Worm (Caenorhabditis elegans) whole organism, L3 larva: ENCODE measurements around the gene sel-5.

Experiments
- R02D3.7 ChIP-seq: fragments of 150-350 bp; optimal IDR thresholded peaks from 2 replicates; lab custom pipeline; 2014; ENCODE audit warnings: missing biosample characterization, missing genetic modification characterization
- ZK546.5 ChIP-seq: sonication (generic microtip); optimal IDR thresholded peaks from 2 replicates; lab custom pipeline; 2017; ENCODE audit warnings: missing biosample characterization, missing genetic modification characterization
- aly-2 ChIP-seq: fragments of 150-350 bp; optimal IDR thresholded peaks from 2 replicates; lab custom pipeline; 2014; ENCODE audit warnings: missing biosample characterization, missing genetic modification characterization
- ama-1 ChIP-seq: fragments of 150-350 bp; optimal IDR thresholded peaks from 2 replicates; lab custom pipeline; 2018
- ceh-16 ChIP-seq: sonication (generic microtip); optimal IDR thresholded peaks from 2 replicates; lab custom pipeline; 2017; ENCODE audit warnings: missing biosample characterization, missing genetic modification characterization
- ceh-28 ChIP-seq: fragments of 150-350 bp; optimal IDR thresholded peaks from 2 replicates; lab custom pipeline; 2014; ENCODE audit warnings: missing biosample characterization, missing genetic modification reagents, missing genetic modification characterization
- ceh-82 ChIP-seq: fragments of 150-350 bp; optimal IDR thresholded peaks from 2 replicates; lab custom pipeline; 2014; ENCODE audit warnings: missing biosample characterization, missing genetic modification characterization
- ceh-9 ChIP-seq: sonication (generic microtip); optimal IDR thresholded peaks from 2 replicates; lab custom pipeline; 2018; ENCODE audit warnings: missing biosample characterization, missing genetic modification characterization
- daf-12 ChIP-seq: fragments of 150-350 bp; optimal IDR thresholded peaks from 2 replicates; lab custom pipeline; 2014; ENCODE audit warnings: missing biosample characterization, missing genetic modification reagents, missing genetic modification characterization
- egl-5 ChIP-seq: fragments of 150-350 bp; optimal IDR thresholded peaks from 2 replicates; lab custom pipeline; 2017; ENCODE audit warnings: missing biosample characterization, missing genetic modification reagents, missing genetic modification characterization, inconsistent platforms
- elt-2 ChIP-seq: sonication (generic microtip); optimal IDR thresholded peaks from 2 replicates; lab custom pipeline; 2016; ENCODE audit warnings: missing genetic modification reagents, mild to moderate bottlenecking, missing genetic modification characterization, missing compliant biosample characterization
- elt-3 ChIP-seq, 3 experiments: fragments of 150-350 bp in 1 of 3; sonication (generic microtip) in 2 of 3; optimal IDR thresholded peaks; 2 replicates in 2 of 3; 4 replicates in 1 of 3; lab custom pipeline; 2014 to 2017; ENCODE audit warnings: missing biosample characterization in 3 of 3, missing genetic modification characterization in 3 of 3
- eor-1 ChIP-seq, 2 experiments: fragments of 150-350 bp; optimal IDR thresholded peaks; 2 replicates each; lab custom pipeline; 2014 to 2018; ENCODE audit warnings: missing biosample characterization in 2 of 2, missing genetic modification characterization in 2 of 2
- fkh-10 ChIP-seq: sonication (generic microtip); optimal IDR thresholded peaks from 2 replicates; lab custom pipeline; 2017; ENCODE audit warnings: missing biosample characterization, missing genetic modification reagents, missing genetic modification characterization
- fkh-2 ChIP-seq: fragments of 150-350 bp; optimal IDR thresholded peaks from 2 replicates; lab custom pipeline; 2014; ENCODE audit warnings: missing biosample characterization, missing genetic modification reagents, missing genetic modification characterization
- fos-1 ChIP-seq: fragments of 150-350 bp; optimal IDR thresholded peaks from 2 replicates; lab custom pipeline; 2014; ENCODE audit warnings: missing biosample characterization, missing genetic modification characterization
- hmg-11 ChIP-seq: sonication (generic microtip); optimal IDR thresholded peaks from 2 replicates; lab custom pipeline; 2016; ENCODE audit warnings: missing genetic modification characterization, missing compliant biosample characterization
- jun-1 ChIP-seq: fragments of 150-350 bp; optimal IDR thresholded peaks from 2 replicates; lab custom pipeline; 2014; ENCODE audit warnings: missing biosample characterization, missing genetic modification reagents, missing genetic modification characterization
- lin-15B ChIP-seq: fragments of 150-350 bp; optimal IDR thresholded peaks from 2 replicates; lab custom pipeline; 2014; ENCODE audit warnings: missing biosample characterization, missing genetic modification characterization
- lin-39 ChIP-seq: fragments of 150-350 bp; optimal IDR thresholded peaks from 2 replicates; lab custom pipeline; 2018; ENCODE audit warnings: missing biosample characterization, missing genetic modification reagents, missing genetic modification characterization
- lsy-12 ChIP-seq: sonication (generic microtip); optimal IDR thresholded peaks from 2 replicates; lab custom pipeline; 2016; ENCODE audit warnings: mild to moderate bottlenecking, missing genetic modification characterization, missing compliant biosample characterization
- mdl-1 ChIP-seq: fragments of 150-350 bp; optimal IDR thresholded peaks from 2 replicates; lab custom pipeline; 2014; ENCODE audit warnings: missing biosample characterization, missing genetic modification characterization
- mml-1 ChIP-seq: fragments of 150-350 bp; sonication (generic microtip); optimal IDR thresholded peaks from 3 replicates; lab custom pipeline; 2014; ENCODE audit warnings: missing biosample characterization, missing genetic modification characterization
- nfya-1 ChIP-seq: sonication (generic microtip); optimal IDR thresholded peaks from 2 replicates; lab custom pipeline; 2017; ENCODE audit warnings: missing genetic modification characterization, mild to moderate bottlenecking, missing compliant biosample characterization, antibody characterized with exemption, moderate library complexity; ENCODE audit not compliant: insufficient read depth
- nhr-11 ChIP-seq: fragments of 150-350 bp; optimal IDR thresholded peaks from 2 replicates; lab custom pipeline; 2014; ENCODE audit warnings: missing biosample characterization, missing genetic modification characterization
- nhr-12 ChIP-seq: fragments of 150-350 bp; optimal IDR thresholded peaks from 2 replicates; lab custom pipeline; 2014; ENCODE audit warnings: missing biosample characterization, missing genetic modification characterization
- nhr-23 ChIP-seq: fragments of 150-350 bp; optimal IDR thresholded peaks from 2 replicates; lab custom pipeline; 2014; ENCODE audit warnings: missing biosample characterization, missing genetic modification reagents, missing genetic modification characterization
- nhr-237 ChIP-seq: fragments of 150-350 bp; optimal IDR thresholded peaks from 2 replicates; lab custom pipeline; 2014; ENCODE audit warnings: missing biosample characterization, missing genetic modification characterization
- nhr-25 ChIP-seq: sonication (generic microtip); optimal IDR thresholded peaks from 2 replicates; lab custom pipeline; 2017; ENCODE audit warnings: missing biosample characterization, missing genetic modification characterization
- nhr-28 ChIP-seq: fragments of 150-350 bp; optimal IDR thresholded peaks from 2 replicates; lab custom pipeline; 2014; ENCODE audit warnings: missing biosample characterization, missing genetic modification characterization
- nhr-43 ChIP-seq: sonication (generic microtip); optimal IDR thresholded peaks from 2 replicates; lab custom pipeline; 2016; ENCODE audit warnings: mild to moderate bottlenecking, missing genetic modification characterization, missing compliant biosample characterization; ENCODE audit not compliant: poor library complexity, severe bottlenecking
- nhr-67 ChIP-seq: fragments of 150-350 bp; optimal IDR thresholded peaks from 2 replicates; lab custom pipeline; 2014; ENCODE audit warnings: missing biosample characterization, missing genetic modification characterization
- nhr-76 ChIP-seq: fragments of 150-350 bp; sonication (generic microtip); optimal IDR thresholded peaks from 5 replicates; lab custom pipeline; 2014; ENCODE audit warnings: missing biosample characterization, missing genetic modification characterization
- nhr-77 ChIP-seq: fragments of 150-350 bp; optimal IDR thresholded peaks from 2 replicates; lab custom pipeline; 2014; ENCODE audit warnings: missing biosample characterization, missing genetic modification characterization
- pha-4 ChIP-seq: fragments of 150-350 bp; optimal IDR thresholded peaks from 2 replicates; lab custom pipeline; 2014; ENCODE audit warnings: missing biosample characterization, missing genetic modification reagents, missing genetic modification characterization
- pqm-1 ChIP-seq: fragments of 150-350 bp; optimal IDR thresholded peaks from 2 replicates; lab custom pipeline; 2017; ENCODE audit warnings: missing biosample characterization, missing genetic modification characterization, inconsistent platforms
- sea-2 ChIP-seq: fragments of 150-350 bp; sonication (generic microtip); optimal IDR thresholded peaks from 4 replicates; lab custom pipeline; 2014; ENCODE audit warnings: missing biosample characterization, missing genetic modification reagents, missing genetic modification characterization
- skn-1 ChIP-seq: fragments of 150-350 bp; optimal IDR thresholded peaks from 2 replicates; lab custom pipeline; 2014; ENCODE audit warnings: missing biosample characterization, missing genetic modification characterization
- tbx-2 ChIP-seq: sonication (generic microtip); optimal IDR thresholded peaks from 2 replicates; lab custom pipeline; 2016; ENCODE audit warnings: mild to moderate bottlenecking, missing genetic modification characterization, missing compliant biosample characterization
- unc-62 ChIP-seq: fragments of 150-350 bp; sonication (generic microtip); optimal IDR thresholded peaks from 4 replicates; lab custom pipeline; 2014; ENCODE audit warnings: missing biosample characterization, missing genetic modification reagents, missing genetic modification characterization
- zag-1 ChIP-seq: fragments of 150-350 bp; optimal IDR thresholded peaks from 2 replicates; lab custom pipeline; 2014; ENCODE audit warnings: missing biosample characterization, missing genetic modification characterization
- ztf-11 ChIP-seq: fragments of 150-350 bp; optimal IDR thresholded peaks from 2 replicates; lab custom pipeline; 2014; ENCODE audit warnings: missing biosample characterization, missing genetic modification characterization
- ztf-4 ChIP-seq: fragments of 150-350 bp; optimal IDR thresholded peaks from 2 replicates; lab custom pipeline; 2014; ENCODE audit warnings: missing biosample characterization, missing genetic modification characterization

sel-5 gene

ce11 chrIII:4593098-4593697 is 15.0 kb upstream of the sel-5 start, which contains the start of gene erh-2:
TSS of gene erh-2 (plus strand) at chrIII:4593231.
- no peak for TF ChIP-seq mdl-1
- TF ChIP-seq skn-1 (tag; lab: Kevin White, UChicago) = no peak
- no peak for TF ChIP-seq nhr-43 (tag; lab: Kevin White, UChicago)
- no peak for TF ChIP-seq nhr-11
- no peak for TF ChIP-seq daf-12 (tag; lab: Kevin White, UChicago)
- TF ChIP-seq ceh-82 (tag; lab: Kevin White, UChicago) = no peak
- TF ChIP-seq mml-1 (tag; lab: Kevin White, UChicago) = no peak
- no peak for TF ChIP-seq R02D3.7 (tag; lab: Kevin White, UChicago)
- TF ChIP-seq nhr-237 (tag; lab: Kevin White, UChicago) = no peak
- TF ChIP-seq nhr-12 = no peak
- no peak for TF ChIP-seq zag-1
- TF ChIP-seq fkh-2 (tag; lab: Kevin White, UChicago) = no peak
- no peak for TF ChIP-seq tbx-2 (tag; lab: Kevin White, UChicago)
- TF ChIP-seq pha-4 (tag; lab: Kevin White, UChicago) = no peak
- no peak for TF ChIP-seq ama-1 (lab: Kevin White, UChicago)
- no peak for TF ChIP-seq nfya-1
- TF ChIP-seq fos-1 (tag; lab: Kevin White, UChicago) = no peak

DNA sequence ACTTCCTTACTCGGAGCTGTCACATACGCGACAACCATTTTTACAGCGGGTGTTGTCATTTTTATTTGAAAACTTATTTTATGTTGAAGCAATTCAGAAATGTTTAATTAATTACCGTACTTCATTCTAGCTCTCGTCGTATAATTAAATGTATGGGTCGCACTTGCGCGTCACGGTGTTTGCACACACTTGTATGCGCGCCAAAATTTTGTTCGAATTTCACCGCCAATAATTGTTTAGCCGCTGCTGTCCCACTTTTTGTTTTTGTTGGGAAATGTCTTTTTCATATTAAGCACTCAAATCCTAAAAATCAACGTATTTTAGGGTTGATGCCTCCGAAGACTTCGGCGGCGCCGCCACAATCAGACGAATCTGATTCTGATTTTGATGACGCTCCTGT is 8.9 kb upstream of the sel-5 start, which contains the start of the genes F35G12.7 and smc-4:
Gene F35G12.7 (minus strand): TSS at position 154 of the 400 bp plus-strand sequence.
Gene smc-4 (plus strand): TSS at position 325 of the 400 bp plus-strand sequence.
- TF ChIP-seq ceh-82 (tag; lab: Kevin White, UChicago) = no peak
- TF ChIP-seq ceh-28 (tag; lab: Kevin White, UChicago) = peak; percentile 9
- no peak for TF ChIP-seq nhr-76 (tag; lab: Kevin White, UChicago)
- TF ChIP-seq nhr-23 = peak; percentile 73
- no peak for TF ChIP-seq lsy-12 (tag; lab: Kevin White, UChicago)
- TF ChIP-seq ztf-11 (tag; lab: Kevin White, UChicago) = no peak
- no peak for TF ChIP-seq sea-2 (GFP tag; lab: Kevin White, UChicago)
- peak; percentile 73 for TF ChIP-seq pha-4 (tag; lab: Kevin White, UChicago)
- no peak for TF ChIP-seq eor-1 (tag; optimal IDR thresholded peaks at IDR 0.05; lab: Kevin White, UChicago)
- peak; percentile 90 for TF ChIP-seq nfya-1
- no peak for TF ChIP-seq aly-2 (tag; lab: Kevin White, UChicago)
- TF ChIP-seq elt-3 (tag; optimal IDR thresholded peaks at IDR 0.05; lab: Kevin White, UChicago) = no peak
- TF ChIP-seq pqm-1 (tag; lab: Kevin White, UChicago) = no peak
- TF ChIP-seq nhr-43 (tag; lab: Kevin White, UChicago) = no peak
- no peak for TF ChIP-seq lin-39 (tag; lab: Kevin White, UChicago)
- no peak for TF ChIP-seq ztf-4
- TF ChIP-seq ceh-16 (tag; lab: Kevin White, UChicago) = no peak
- no peak for TF ChIP-seq ZK546.5 (tag; lab: Kevin White, UChicago)
- peak; percentile 25 for TF ChIP-seq elt-2
- TF ChIP-seq nhr-11 = no peak
- no peak for TF ChIP-seq R02D3.7 (tag; lab: Kevin White, UChicago)
- TF ChIP-seq zag-1 = no peak
- no peak for TF ChIP-seq nhr-28 (tag; lab: Kevin White, UChicago)
- TF ChIP-seq unc-62 = no peak
- TF ChIP-seq nhr-77 = no peak
- no peak for TF ChIP-seq nhr-67 (tag; lab: Kevin White, UChicago)
- no peak for TF ChIP-seq fos-1 (tag; lab: Kevin White, UChicago)
- no peak for TF ChIP-seq jun-1 (tag; lab: Kevin White, UChicago)
- no peak for TF ChIP-seq tbx-2 (tag; lab: Kevin White, UChicago)
- TF ChIP-seq mml-1 (tag; lab: Kevin White, UChicago) = no peak
- no peak for TF ChIP-seq fkh-10 (GFP tag; lab: Kevin White, UChicago)
- TF ChIP-seq daf-12 (tag; lab: Kevin White, UChicago) = no peak
- TF ChIP-seq nhr-25 (tag; lab: Kevin White, UChicago) = peak; percentile 32
- no peak for TF ChIP-seq ceh-9 (tag; lab: Kevin White, UChicago)
- TF ChIP-seq nhr-237 (tag; lab: Kevin White, UChicago) = no peak
- TF ChIP-seq egl-5 (tag; lab: Kevin White, UChicago) = no peak
- no peak for TF ChIP-seq hmg-11 (tag; lab: Kevin White, UChicago)
- no peak for TF ChIP-seq mdl-1
- no peak for TF ChIP-seq nhr-12
- TF ChIP-seq lin-15B (tag; lab: Kevin White, UChicago) = peak; percentile 26
- TF ChIP-seq skn-1 (tag; lab: Kevin White, UChicago) = no peak
